Worm (Caenorhabditis elegans) whole organism, L1 larva: ENCODE measurements around the gene lin-36.
A peak's percentile ranks its signal among the peaks of the same experiment; 100 is the strongest.

Experiments used
- C04F5.9 ChIP-seq: sonication (generic microtip); optimal IDR thresholded peaks from 2 replicates; lab custom pipeline; 2016; ENCODE audit warnings: missing genetic modification characterization, missing compliant biosample characterization
- C16A3.4 ChIP-seq: fragments of 150-350 bp; optimal IDR thresholded peaks from 2 replicates; lab custom pipeline; 2014; ENCODE audit warnings: missing biosample characterization, missing genetic modification characterization
- F16B12.6 ChIP-seq: fragments of 150-350 bp; optimal IDR thresholded peaks from 2 replicates; lab custom pipeline; 2014; ENCODE audit warnings: missing biosample characterization, missing genetic modification characterization
- aha-1 ChIP-seq: fragments of 150-350 bp; optimal IDR thresholded peaks from 2 replicates; lab custom pipeline; 2014; ENCODE audit warnings: missing biosample characterization, missing genetic modification characterization
- aly-2 ChIP-seq: fragments of 150-350 bp; optimal IDR thresholded peaks from 2 replicates; lab custom pipeline; 2014; ENCODE audit warnings: missing biosample characterization, missing genetic modification characterization
- ceh-63 ChIP-seq: fragments of 200-800 bp; sonication (Bioruptor generic); optimal IDR thresholded peaks from 2 replicates; lab custom pipeline; 2018; ENCODE audit warnings: mild to moderate bottlenecking, missing genetic modification characterization, missing compliant biosample characterization
- ceh-8 ChIP-seq: fragments of 200-800 bp; sonication (Bioruptor generic); optimal IDR thresholded peaks from 2 replicates; lab custom pipeline; 2018; ENCODE audit warnings: mild to moderate bottlenecking, missing genetic modification characterization, moderate library complexity, missing compliant biosample characterization
- ceh-88 ChIP-seq: fragments of 200-800 bp; sonication (Bioruptor generic); IDR thresholded peaks from 2 replicates; pipeline ENCODE4 v1.3.6; 2022; ENCODE audit warnings: missing genetic modification characterization, missing compliant biosample characterization
- ceh-90 ChIP-seq: sonication (generic microtip); optimal IDR thresholded peaks from 2 replicates; lab custom pipeline; 2016; ENCODE audit warnings: missing genetic modification characterization, missing compliant biosample characterization
- ces-1 ChIP-seq: fragments of 150-350 bp; optimal IDR thresholded peaks from 2 replicates; lab custom pipeline; 2014; ENCODE audit warnings: missing biosample characterization, missing genetic modification reagents, missing genetic modification characterization
- dpl-1 ChIP-seq, 3 experiments: fragments of 150-350 bp in 2 of 3; sonication (generic microtip) in 1 of 3; optimal IDR thresholded peaks; 2 replicates each; lab custom pipeline; 2014 to 2017; ENCODE audit warnings: missing biosample characterization in 3 of 3, missing genetic modification characterization in 3 of 3, missing genetic modification reagents in 3 of 3
- dsc-1 ChIP-seq: sonication (generic microtip); optimal IDR thresholded peaks from 2 replicates; lab custom pipeline; 2016; ENCODE audit warnings: mild to moderate bottlenecking, missing genetic modification characterization, missing compliant biosample characterization
- efl-1 ChIP-seq, 4 experiments: fragments of 150-350 bp; optimal IDR thresholded peaks in 3 of 4; peaks in 1 of 4; 1 replicate in 1 of 4; 2 replicates in 3 of 4; lab custom pipeline; 2014; ENCODE audit warnings: missing biosample characterization in 2 of 4, missing genetic modification characterization in 2 of 4, missing genetic modification reagents in 2 of 4
- efl-3 ChIP-seq: fragments of 200-800 bp; sonication (Bioruptor generic); optimal IDR thresholded peaks from 2 replicates; lab custom pipeline; 2018; ENCODE audit warnings: mild to moderate bottlenecking, missing genetic modification characterization, missing compliant biosample characterization
- elt-2 ChIP-seq: sonication (generic microtip); optimal IDR thresholded peaks from 2 replicates; lab custom pipeline; 2016; ENCODE audit warnings: missing genetic modification characterization, mild to moderate bottlenecking, inconsistent platforms, missing compliant biosample characterization, missing genetic modification reagents
- ets-5 ChIP-seq: fragments of 200-800 bp; sonication (Bioruptor generic); IDR thresholded peaks from 2 replicates; pipeline ENCODE4 v1.3.6; 2022; ENCODE audit warnings: missing genetic modification characterization, missing compliant biosample characterization
- fkh-10 ChIP-seq: sonication (generic microtip); optimal IDR thresholded peaks from 2 replicates; lab custom pipeline; 2017; ENCODE audit warnings: missing biosample characterization, missing genetic modification reagents, missing genetic modification characterization
- fkh-4 ChIP-seq: sonication (generic microtip); optimal IDR thresholded peaks from 2 replicates; lab custom pipeline; 2016; ENCODE audit warnings: missing compliant biosample characterization, missing genetic modification characterization, borderline replicate concordance
- fkh-8 ChIP-seq: sonication (generic microtip); optimal IDR thresholded peaks from 2 replicates; lab custom pipeline; 2016; ENCODE audit warnings: mild to moderate bottlenecking, missing genetic modification characterization, missing compliant biosample characterization
- fos-1 ChIP-seq: fragments of 150-350 bp; optimal IDR thresholded peaks from 2 replicates; lab custom pipeline; 2014; ENCODE audit warnings: missing biosample characterization, missing genetic modification characterization
- grh-1 ChIP-seq: fragments of 200-800 bp; sonication (Bioruptor generic); IDR thresholded peaks from 2 replicates; pipeline ENCODE4 v1.3.6; 2022; ENCODE audit warnings: missing genetic modification reagents, missing genetic modification characterization, missing compliant biosample characterization
- hpl-2 ChIP-seq: fragments of 150-350 bp; optimal IDR thresholded peaks from 2 replicates; lab custom pipeline; 2014; ENCODE audit warnings: missing biosample characterization, missing genetic modification reagents, missing genetic modification characterization
- isw-1 ChIP-seq: fragments of 200-800 bp; sonication (Bioruptor generic); IDR thresholded peaks from 2 replicates; pipeline ENCODE4 v1.3.6; 2022; ENCODE audit warnings: missing genetic modification characterization, missing compliant biosample characterization
- jun-1 ChIP-seq: fragments of 150-350 bp; optimal IDR thresholded peaks from 2 replicates; lab custom pipeline; 2014; ENCODE audit warnings: missing biosample characterization, missing genetic modification reagents, missing genetic modification characterization
- lin-14 ChIP-seq: fragments of 200-800 bp; sonication (Bioruptor generic); optimal IDR thresholded peaks from 2 replicates; lab custom pipeline; 2018; ENCODE audit warnings: mild to moderate bottlenecking, missing genetic modification characterization, moderate library complexity, missing compliant biosample characterization
- lin-35 ChIP-seq, 2 experiments: fragments of 150-350 bp; optimal IDR thresholded peaks; 2 replicates each; lab custom pipeline; 2014; ENCODE audit warnings: missing biosample characterization in 2 of 2, missing genetic modification characterization in 2 of 2, missing genetic modification reagents in 2 of 2
- lsy-2 ChIP-seq, 2 experiments: fragments of 150-350 bp; optimal IDR thresholded peaks; 2 replicates each; lab custom pipeline; 2014; ENCODE audit warnings: missing biosample characterization in 2 of 2, missing genetic modification characterization in 2 of 2
- mef-2 ChIP-seq: fragments of 150-350 bp; optimal IDR thresholded peaks from 2 replicates; lab custom pipeline; 2014; ENCODE audit warnings: missing biosample characterization, missing genetic modification characterization
- mep-1 ChIP-seq: fragments of 150-350 bp; optimal IDR thresholded peaks from 2 replicates; lab custom pipeline; 2014; ENCODE audit warnings: missing biosample characterization, missing genetic modification characterization
- nhr-12 ChIP-seq: sonication (generic microtip); optimal IDR thresholded peaks from 2 replicates; lab custom pipeline; 2017; ENCODE audit warnings: missing biosample characterization, missing genetic modification characterization
- nhr-20 ChIP-seq: sonication (generic microtip); optimal IDR thresholded peaks from 2 replicates; lab custom pipeline; 2016; ENCODE audit warnings: mild to moderate bottlenecking, missing genetic modification characterization, missing compliant biosample characterization
- nhr-28 ChIP-seq: fragments of 150-350 bp; optimal IDR thresholded peaks from 2 replicates; lab custom pipeline; 2014; ENCODE audit warnings: missing biosample characterization, missing genetic modification characterization
- nhr-71 ChIP-seq: sonication (generic microtip); optimal IDR thresholded peaks from 2 replicates; lab custom pipeline; 2016; ENCODE audit warnings: mild to moderate bottlenecking, missing genetic modification characterization, moderate library complexity, missing compliant biosample characterization
- nhr-77 ChIP-seq: fragments of 150-350 bp; optimal IDR thresholded peaks from 2 replicates; lab custom pipeline; 2014; ENCODE audit warnings: missing biosample characterization, missing genetic modification characterization
- nhr-84 ChIP-seq: sonication (generic microtip); optimal IDR thresholded peaks from 2 replicates; lab custom pipeline; 2017; ENCODE audit warnings: missing biosample characterization, missing genetic modification characterization
- nhr-85 ChIP-seq: sonication (generic microtip); peaks from one replicate; lab custom pipeline; 2016; ENCODE audit warnings: missing genetic modification characterization, inconsistent platforms, missing compliant biosample characterization
- nhr-90 ChIP-seq: sonication (generic microtip); optimal IDR thresholded peaks from 2 replicates; lab custom pipeline; 2016; ENCODE audit warnings: mild to moderate bottlenecking, missing genetic modification characterization, missing compliant biosample characterization; ENCODE audit not compliant: poor library complexity
- rnt-1 ChIP-seq: sonication (generic microtip); optimal IDR thresholded peaks from 2 replicates; lab custom pipeline; 2016; ENCODE audit warnings: mild to moderate bottlenecking, missing genetic modification characterization, moderate library complexity, missing compliant biosample characterization
- skn-1 ChIP-seq: fragments of 150-350 bp; optimal IDR thresholded peaks from 2 replicates; lab custom pipeline; 2014; ENCODE audit warnings: missing biosample characterization, missing genetic modification characterization
- snpc-4 ChIP-seq: fragments of 150-350 bp; optimal IDR thresholded peaks from 2 replicates; lab custom pipeline; 2014; ENCODE audit warnings: missing biosample characterization, missing genetic modification characterization
- snu-23 ChIP-seq: sonication (generic microtip); optimal IDR thresholded peaks from 2 replicates; lab custom pipeline; 2016; ENCODE audit warnings: missing genetic modification characterization, missing compliant biosample characterization
- sox-4 ChIP-seq: sonication (generic microtip); optimal IDR thresholded peaks from 2 replicates; lab custom pipeline; 2016; ENCODE audit warnings: missing genetic modification characterization, missing compliant biosample characterization
- unc-86 ChIP-seq: sonication (generic microtip); optimal IDR thresholded peaks from 2 replicates; lab custom pipeline; 2016; ENCODE audit warnings: missing genetic modification characterization, missing compliant biosample characterization
- unc-98 ChIP-seq: fragments of 200-800 bp; sonication (Bioruptor generic); IDR thresholded peaks from 2 replicates; pipeline ENCODE4 v1.3.6; 2022; ENCODE audit warnings: missing genetic modification characterization, missing compliant biosample characterization
- xbp-1 ChIP-seq: sonication (generic microtip); optimal IDR thresholded peaks from 2 replicates; lab custom pipeline; 2016; ENCODE audit warnings: missing genetic modification characterization, missing compliant biosample characterization
- zag-1 ChIP-seq: fragments of 150-350 bp; optimal IDR thresholded peaks from 2 replicates; lab custom pipeline; 2014; ENCODE audit warnings: missing biosample characterization, missing genetic modification characterization

lin-36 gene

ce11 chrIII:8017053-8017452 is 3.6 kb downstream of the lin-36 start:
- TF ChIP-seq nhr-84 (no peak), jun-1 (no peak), nhr-12 (tag; lab: Kevin White, UChicago) (no peak), fkh-8 (no peak), fkh-10 (no peak), mep-1 (no peak), dpl-1 (GFP tag; optimal IDR thresholded peaks at IDR 0.05; lab: Kevin White, UChicago) (no peak), unc-86 (no peak), efl-3 (no peak), rnt-1 (tag; lab: Kevin White, UChicago) (no peak), ceh-90 (no peak), aly-2 (tag; lab: Kevin White, UChicago) (no peak), snpc-4 (tag; lab: Kevin White, UChicago) (no peak), hpl-2 (GFP tag; lab: Kevin White, UChicago) (no peak), fkh-4 (tag; lab: Kevin White, UChicago) (no peak), ces-1 (GFP tag; lab: Kevin White, UChicago) (no peak)

ce11 chrIII:8016438-8016837 is 4.2 kb downstream of the lin-36 start, which contains the start of gene F44B9.5:
TSS of gene F44B9.5 (minus strand) at chrIII:8016538.
- TF ChIP-seq mef-2 (tag; lab: Kevin White, UChicago) (no peak), aly-2 (tag; lab: Kevin White, UChicago) (no peak), fkh-4 (tag; lab: Kevin White, UChicago) (no peak), fkh-8 (no peak), zag-1 (tag; lab: Kevin White, UChicago) (no peak), nhr-28 (tag; lab: Kevin White, UChicago) (no peak), fkh-10 (no peak), snpc-4 (tag; lab: Kevin White, UChicago) (no peak), jun-1 (no peak), ceh-88 (GFP tag; lab: Robert Waterston, UW) (no peak)

- no peak for TF ChIP-seq fkh-4 (tag; lab: Kevin White, UChicago)
- no peak for TF ChIP-seq C04F5.9
- TF ChIP-seq nhr-71 = no peak
- TF ChIP-seq ceh-90 = no peak
- TF ChIP-seq ceh-63 (GFP tag; lab: Kevin White, UChicago) = no peak
- TF ChIP-seq xbp-1 (tag; lab: Kevin White, UChicago) = no peak
- no peak for TF ChIP-seq unc-98 (GFP tag; lab: Robert Waterston, UW)
- TF ChIP-seq ceh-8 = no peak
- no peak for TF ChIP-seq aha-1 (tag; lab: Kevin White, UChicago)
- no peak for TF ChIP-seq grh-1 (GFP tag; lab: Robert Waterston, UW)
- TF ChIP-seq fos-1 = no peak
- no peak for TF ChIP-seq lin-35 (GFP tag; optimal IDR thresholded peaks at IDR 0.05; lab: Kevin White, UChicago)
Measured at ce11 chrIII:8013582-8013981, 7.1 kb downstream of the lin-36 start.

ce11 chrIII:8010260-8010822 is 10.3 kb downstream of the lin-36 start, which contains the start of gene cit-1.2:
TSS of gene cit-1.2 (plus strand) at chrIII:8010772.
- TF ChIP-seq nhr-20 (tag; lab: Kevin White, UChicago) (no peak), skn-1 (peak; percentile 7), F16B12.6 (no peak)

- TF ChIP-seq snu-23 (GFP tag; lab: Kevin White, UChicago) = no peak
- peak; percentile 32 for TF ChIP-seq skn-1
- TF ChIP-seq elt-2 (tag; lab: Kevin White, UChicago) = no peak
- no peak for TF ChIP-seq nhr-20 (tag; lab: Kevin White, UChicago)
- peak; percentile 32 for TF ChIP-seq nhr-85 (tag; lab: Kevin White, UChicago)
- peak; percentile 32 to 37 for TF ChIP-seq lin-35 (GFP tag; optimal IDR thresholded peaks at IDR 0.05; lab: Kevin White, UChicago)
- TF ChIP-seq lin-14 = no peak
- TF ChIP-seq ets-5 (GFP tag; lab: Robert Waterston, UW) = no peak
- TF ChIP-seq sox-4 (tag; lab: Kevin White, UChicago) = no peak
- TF ChIP-seq fos-1 = no peak
- TF ChIP-seq dpl-1 (GFP tag; optimal IDR thresholded peaks at IDR 0.05; lab: Kevin White, UChicago) = peak in 2 of 3 experiments; percentile 33 to 49
- no peak for TF ChIP-seq dsc-1
- TF ChIP-seq C16A3.4 (tag; lab: Kevin White, UChicago) = peak; percentile 37
- no peak for TF ChIP-seq nhr-77
- TF ChIP-seq grh-1 (GFP tag; lab: Robert Waterston, UW) = no peak
- no peak for TF ChIP-seq unc-86
- no peak for TF ChIP-seq nhr-90
- TF ChIP-seq isw-1 (GFP tag; lab: Robert Waterston, UW) = no peak
- TF ChIP-seq efl-1 (optimal IDR thresholded peaks at IDR 0.05; lab: Kevin White, UChicago) = peak; percentile 37 to 52
- peak in 1 of 2 experiments; percentile 44 for TF ChIP-seq efl-1 (GFP tag; optimal IDR thresholded peaks at IDR 0.05 in 1 of 2; lab: Kevin White, UChicago)
- TF ChIP-seq lsy-2 (tag; optimal IDR thresholded peaks at IDR 0.05; lab: Kevin White, UChicago) = peak; percentile 38 to 66
Measured at ce11 chrIII:8009769-8010168, 10.9 kb downstream of the lin-36 start, which contains the start of gene cit-1.1. TSS of gene cit-1.1 (minus strand) at chrIII:8009821.
